In genomic region chr2L:2375655-2376417, dm6 we compare ENCODE assay signal across 5 fruit fly cellular contexts.
TF ChIP-seq lines count a peak whose summit lies in the region.

Gene Atxn7 (plus strand): TSS chr2L:2375841.

TF ChIP-seq in whole organism, adult, 20 proteins besides CTCF, POLR2A, EP300 and RAD21 (continued from another document):
- peak; percentile 80 for TF ChIP-seq toe (GFP tag; optimal IDR thresholded peaks at IDR 0.05; lab: Kevin White, UChicago)
- TF ChIP-seq CG1620 (GFP tag; optimal IDR thresholded peaks at IDR 0.05; lab: Kevin White, UChicago) = peak; percentile 80

TF ChIP-seq in whole organism, embryonic, 481 proteins besides CTCF, POLR2A, EP300 and RAD21 (continued from another document and continues in another):
- TF ChIP-seq Hand (GFP tag; optimal IDR thresholded peaks at IDR 0.05; lab: Kevin White, UChicago) (no peak), ato (GFP tag; IDR thresholded peaks at IDR 0.05; lab: Robert Waterston, UW; ENCODE audit: partially characterized antibody) (peak; percentile 96), CG8290 (GFP tag; optimal IDR thresholded peaks at IDR 0.05; lab: Kevin White, UChicago) (peak; percentile 35), CG8290 (tag; optimal IDR thresholded peaks at IDR 0.05; lab: Kevin White, UChicago) (peak; percentile 72 to 80), CG11504 (tag; optimal IDR thresholded peaks at IDR 0.05; lab: Kevin White, UChicago) (peak; percentile 70), CG17568 (GFP tag; optimal IDR thresholded peaks at IDR 0.05; lab: Kevin White, UChicago) (no peak), Bdp1 (GFP tag; optimal IDR thresholded peaks at IDR 0.05; lab: Kevin White, UChicago) (peak; percentile 4), tx (GFP tag; optimal IDR thresholded peaks at IDR 0.05; lab: Kevin White, UChicago) (peak; percentile 21), CG15601 (tag; optimal IDR thresholded peaks at IDR 0.05; lab: Kevin White, UChicago) (peak; percentile 76), Taf1 (GFP tag; IDR thresholded peaks at IDR 0.05; lab: Robert Waterston, UW) (no peak), Poxn (GFP tag; IDR thresholded peaks at IDR 0.05; lab: Robert Waterston, UW) (no peak), Sry-β (GFP tag; optimal IDR thresholded peaks at IDR 0.05; lab: Kevin White, UChicago) (peak; percentile 28), Ada2b (GFP tag; IDR thresholded peaks at IDR 0.05; lab: Robert Waterston, UW) (peak; percentile 42; the same call in 1 of the 2 replicates), CG10543 (GFP tag; optimal IDR thresholded peaks at IDR 0.05; lab: Kevin White, UChicago) (peak; percentile 61), MBD-R2 (GFP tag; IDR thresholded peaks at IDR 0.05; lab: Robert Waterston, UW) (peak; percentile 90), sd (tag; optimal IDR thresholded peaks at IDR 0.05; lab: Kevin White, UChicago) (peak; percentile 40), NC2β (GFP tag; optimal IDR thresholded peaks at IDR 0.05; lab: Kevin White, UChicago) (peak; percentile 80), wdn (GFP tag; IDR thresholded peaks at IDR 0.05; lab: Robert Waterston, UW) (peak; percentile 44; the same call in 1 of the 2 replicates), CG34376 (GFP tag; optimal IDR thresholded peaks at IDR 0.05; lab: Kevin White, UChicago) (peak; percentile 32), CG31441 (GFP tag; IDR thresholded peaks at IDR 0.05; lab: Robert Waterston, UW) (peak; percentile 57), CG3407 (GFP tag; optimal IDR thresholded peaks at IDR 0.05; lab: Kevin White, UChicago) (peak; percentile 69), Camta (GFP tag; optimal IDR thresholded peaks at IDR 0.05; lab: Kevin White, UChicago) (peak; percentile 59), inv (GFP tag; IDR thresholded peaks at IDR 0.05; lab: Robert Waterston, UW; ENCODE audit: partially characterized antibody) (peak; percentile 93), CG7963 (GFP tag; IDR thresholded peaks at IDR 0.05; lab: Robert Waterston, UW; ENCODE audit: partially characterized antibody) (peak; percentile 97), tup (GFP tag; optimal IDR thresholded peaks at IDR 0.05; lab: Kevin White, UChicago) (no peak), HLH4C (GFP tag; IDR thresholded peaks at IDR 0.05; lab: Robert Waterston, UW; ENCODE audit: partially characterized antibody) (peak; percentile 95), CG12104 (GFP tag; optimal IDR thresholded peaks at IDR 0.05; lab: Kevin White, UChicago) (peak; percentile 65), CG16779 (GFP tag; IDR thresholded peaks at IDR 0.05; lab: Robert Waterston, UW) (no peak), CG10321 (GFP tag; IDR thresholded peaks at IDR 0.05; lab: Robert Waterston, UW) (peak; percentile 93), en (GFP tag; optimal IDR thresholded peaks at IDR 0.05; lab: Kevin White, UChicago) (peak; percentile 43), CG17359 (tag; optimal IDR thresholded peaks at IDR 0.05; lab: Kevin White, UChicago) (peak; percentile 61)

TF ChIP-seq in whole organism, prepupa, 60 proteins besides CTCF, POLR2A, EP300 and RAD21 (continued from another document and continues in another):
- TF ChIP-seq dsx (GFP tag; optimal IDR thresholded peaks at IDR 0.05; lab: Kevin White, UChicago; ENCODE audit: poor library complexity, severe bottlenecking) (peak; percentile 74), CG16779 (tag; optimal IDR thresholded peaks at IDR 0.05; lab: Kevin White, UChicago) (peak; percentile 50), CG6276 (GFP tag; optimal IDR thresholded peaks at IDR 0.05; lab: Kevin White, UChicago) (no peak), CG8319 (GFP tag; optimal IDR thresholded peaks at IDR 0.05; lab: Kevin White, UChicago) (no peak), CG11762 (GFP tag; optimal IDR thresholded peaks at IDR 0.05; lab: Kevin White, UChicago; ENCODE audit: insufficient read depth) (no peak), cyc (GFP tag; optimal IDR thresholded peaks at IDR 0.05; lab: Kevin White, UChicago) (peak; percentile 69), CG7368 (GFP tag; optimal IDR thresholded peaks at IDR 0.05; lab: Kevin White, UChicago) (peak; percentile 17), CG11902 (GFP tag; optimal IDR thresholded peaks at IDR 0.05; lab: Kevin White, UChicago) (peak; percentile 6), CG10669 (GFP tag; optimal IDR thresholded peaks at IDR 0.05; lab: Kevin White, UChicago) (peak; percentile 46), Eip93F (GFP tag; optimal IDR thresholded peaks at IDR 0.05; lab: Kevin White, UChicago) (no peak), pdm3 (GFP tag; optimal IDR thresholded peaks at IDR 0.05; lab: Kevin White, UChicago) (peak; percentile 64), Ets96B (tag; optimal IDR thresholded peaks at IDR 0.05; lab: Kevin White, UChicago) (no peak), CG6792 (GFP tag; optimal IDR thresholded peaks at IDR 0.05; lab: Kevin White, UChicago) (peak; percentile 46), CG3032 (tag; optimal IDR thresholded peaks at IDR 0.05; lab: Kevin White, UChicago) (peak; percentile 47), Blimp-1 (GFP tag; optimal IDR thresholded peaks at IDR 0.05; lab: Kevin White, UChicago) (peak; percentile 59), Hr39 (GFP tag; optimal IDR thresholded peaks at IDR 0.05; lab: Kevin White, UChicago) (peak; percentile 62), lz (GFP tag; optimal IDR thresholded peaks at IDR 0.05; lab: Kevin White, UChicago) (peak; percentile 81), Sox102F (GFP tag; optimal IDR thresholded peaks at IDR 0.05; lab: Kevin White, UChicago) (peak; percentile 70), acj6 (GFP tag; optimal IDR thresholded peaks at IDR 0.05; lab: Kevin White, UChicago) (peak; percentile 70), vri (GFP tag; optimal IDR thresholded peaks at IDR 0.05; lab: Kevin White, UChicago) (no peak), CG34406 (GFP tag; optimal IDR thresholded peaks at IDR 0.05; lab: Kevin White, UChicago) (peak; percentile 70), Gug (GFP tag; IDR thresholded peaks at IDR 0.05; lab: Robert Waterston, UW) (no peak), eg (GFP tag; IDR thresholded peaks at IDR 0.05; lab: Robert Waterston, UW) (peak; percentile 80), CG15336 (GFP tag; IDR thresholded peaks at IDR 0.05; lab: Robert Waterston, UW) (peak; percentile 16; the same call in 1 of the 2 replicates), Hr38 (GFP tag; optimal IDR thresholded peaks at IDR 0.05; lab: Kevin White, UChicago) (no peak), CG8119 (GFP tag; IDR thresholded peaks at IDR 0.05; lab: Robert Waterston, UW) (no peak; the same call in 2 of the 3 replicates), CG3919 (GFP tag; optimal IDR thresholded peaks at IDR 0.05; lab: Kevin White, UChicago) (peak; percentile 100), spab (GFP tag; optimal IDR thresholded peaks at IDR 0.05; lab: Kevin White, UChicago) (no peak), Lpt (GFP tag; optimal IDR thresholded peaks at IDR 0.05; lab: Kevin White, UChicago) (peak; percentile 22), fkh (GFP tag; optimal IDR thresholded peaks at IDR 0.05; lab: Kevin White, UChicago) (peak; percentile 97), svp (GFP tag; lab: Kevin White, UChicago) (peak; percentile 80), Sox15 (GFP tag; optimal IDR thresholded peaks at IDR 0.05; lab: Kevin White, UChicago) (no peak), dac (GFP tag; optimal IDR thresholded peaks at IDR 0.05; lab: Kevin White, UChicago) (peak; percentile 44)

TF ChIP-seq in whole organism, pupa, 21 proteins besides CTCF, POLR2A, EP300 and RAD21 (continued from another document):
- TF ChIP-seq CG4496 (GFP tag; IDR thresholded peaks at IDR 0.05; lab: Robert Waterston, UW) = peak; percentile 74; the same call in 2 of the 3 replicates
TF ChIP-seq in whole organism, pupa: peak in this region for 15.

TF ChIP-seq in whole organism, wandering third instar larva, 38 proteins besides CTCF, POLR2A, EP300 and RAD21 (continued from another document):
- TF ChIP-seq br (GFP tag; optimal IDR thresholded peaks at IDR 0.05; lab: Kevin White, UChicago) (peak; percentile 69), Hr78 (GFP tag; optimal IDR thresholded peaks at IDR 0.05; lab: Kevin White, UChicago) (no peak), HLH106 (tag; optimal IDR thresholded peaks at IDR 0.05; lab: Kevin White, UChicago) (peak; percentile 44), fru (GFP tag; optimal IDR thresholded peaks at IDR 0.05; lab: Kevin White, UChicago) (peak; percentile 77), sage (GFP tag; optimal IDR thresholded peaks at IDR 0.05; lab: Kevin White, UChicago) (peak; percentile 59), Dif (GFP tag; optimal IDR thresholded peaks at IDR 0.05; lab: Kevin White, UChicago; ENCODE audit: partially characterized antibody) (peak; percentile 17), pan (optimal IDR thresholded peaks at IDR 0.05; lab: Kevin White, UChicago) (no peak), Myc (optimal IDR thresholded peaks at IDR 0.05; lab: Kevin White, UChicago) (peak; percentile 32), CG32264 (GFP tag; optimal IDR thresholded peaks at IDR 0.05; lab: Kevin White, UChicago) (peak; percentile 42), dsf (GFP tag; optimal IDR thresholded peaks at IDR 0.05; lab: Kevin White, UChicago; ENCODE audit: borderline replicate concordance) (peak; percentile 32), sv (GFP tag; optimal IDR thresholded peaks at IDR 0.05; lab: Kevin White, UChicago) (peak; percentile 13), Abd-B (GFP tag; optimal IDR thresholded peaks at IDR 0.05; lab: Kevin White, UChicago) (peak; percentile 46), Rel (GFP tag; optimal IDR thresholded peaks at IDR 0.05; lab: Kevin White, UChicago) (no peak), Rel (tag; optimal IDR thresholded peaks at IDR 0.05; lab: Kevin White, UChicago) (peak; percentile 63), Sp1 (GFP tag; optimal IDR thresholded peaks at IDR 0.05; lab: Kevin White, UChicago) (peak; percentile 80), CG9705 (GFP tag; optimal IDR thresholded peaks at IDR 0.05; lab: Kevin White, UChicago) (peak; percentile 82)
